Worm (Caenorhabditis elegans) whole organism, L4 larva: Measurements from ENCODE around the gene F12A10.8.

Experiments used
- F10B5.3 ChIP-seq: sonication (generic microtip); optimal IDR thresholded peaks from 2 replicates; lab custom pipeline; 2016; ENCODE audit warnings: mild to moderate bottlenecking, missing genetic modification characterization, missing compliant biosample characterization
- T20F7.1 ChIP-seq: fragments of 200-800 bp; sonication (Bioruptor generic); optimal IDR thresholded peaks from 2 replicates; lab custom pipeline; 2018; ENCODE audit warnings: mild to moderate bottlenecking, missing genetic modification characterization, missing compliant biosample characterization
- T26A8.4 ChIP-seq: fragments of 200-800 bp; sonication (Bioruptor generic); IDR thresholded peaks from 2 replicates; pipeline ENCODE4 v1.3.6; 2022; ENCODE audit warnings: missing genetic modification characterization, missing compliant biosample characterization
- Y5F2A.4 ChIP-seq: fragments of 200-800 bp; sonication (Bioruptor generic); optimal IDR thresholded peaks from 2 replicates; lab custom pipeline; 2018; ENCODE audit warnings: mild to moderate bottlenecking, missing genetic modification characterization, missing compliant biosample characterization
- Y75B8A.6 ChIP-seq: fragments of 200-800 bp; sonication (Bioruptor generic); IDR thresholded peaks from 2 replicates; pipeline ENCODE4 v1.3.6; 2022; ENCODE audit warnings: missing genetic modification reagents, missing genetic modification characterization, missing compliant biosample characterization
- ZK337.2 ChIP-seq: fragments of 200-800 bp; sonication (Bioruptor generic); IDR thresholded peaks from 2 replicates; pipeline ENCODE4 v1.3.6; 2022; ENCODE audit warnings: missing genetic modification reagents, missing genetic modification characterization, missing compliant biosample characterization
- ZK546.5 ChIP-seq, 2 experiments: sonication (generic microtip); optimal IDR thresholded peaks; 2 replicates each; lab custom pipeline; 2017; ENCODE audit warnings: missing biosample characterization in 2 of 2, missing genetic modification characterization in 2 of 2
- aha-1 ChIP-seq: fragments of 150-350 bp; peaks from one replicate; lab custom pipeline; 2014; ENCODE audit warnings: missing biosample characterization, missing genetic modification characterization
- attf-4 ChIP-seq: sonication (generic microtip); optimal IDR thresholded peaks from 3 replicates; lab custom pipeline; 2017; ENCODE audit warnings: missing biosample characterization, missing genetic modification characterization
- ceh-28 ChIP-seq: fragments of 150-350 bp; optimal IDR thresholded peaks from 2 replicates; lab custom pipeline; 2014; ENCODE audit warnings: missing biosample characterization, missing genetic modification reagents, missing genetic modification characterization
- ceh-32 ChIP-seq: sonication (generic microtip); optimal IDR thresholded peaks from 2 replicates; lab custom pipeline; 2016; ENCODE audit warnings: mild to moderate bottlenecking, missing genetic modification characterization, missing compliant biosample characterization; ENCODE audit not compliant: poor library complexity
- ceh-82 ChIP-seq: sonication (generic microtip); optimal IDR thresholded peaks from 2 replicates; lab custom pipeline; 2017; ENCODE audit warnings: missing biosample characterization, missing genetic modification characterization
- ces-1 ChIP-seq: fragments of 150-350 bp; sonication (generic microtip); optimal IDR thresholded peaks from 4 replicates; lab custom pipeline; 2014; ENCODE audit warnings: missing biosample characterization, missing genetic modification reagents, missing genetic modification characterization
- daf-16 ChIP-seq, 3 experiments: sonication (generic microtip); optimal IDR thresholded peaks; 2 replicates each; lab custom pipeline; 2016 to 2017; ENCODE audit warnings: missing genetic modification characterization in 3 of 3, missing genetic modification reagents in 3 of 3, mild to moderate bottlenecking in 2 of 3, missing compliant biosample characterization in 2 of 3, missing biosample characterization in 1 of 3, moderate library complexity in 1 of 3
- daf-8 ChIP-seq: fragments of 200-800 bp; sonication (Bioruptor generic); IDR thresholded peaks from 2 replicates; pipeline ENCODE4 v1.3.6; 2022; ENCODE audit warnings: missing genetic modification characterization, missing compliant biosample characterization
- dpl-1 ChIP-seq: fragments of 150-350 bp; optimal IDR thresholded peaks from 2 replicates; lab custom pipeline; 2014; ENCODE audit warnings: missing biosample characterization, missing genetic modification reagents, missing genetic modification characterization
- dve-1 ChIP-seq: sonication (generic microtip); optimal IDR thresholded peaks from 2 replicates; lab custom pipeline; 2017; ENCODE audit warnings: antibody characterized with exemption, mild to moderate bottlenecking, missing genetic modification characterization, missing compliant biosample characterization; ENCODE audit not compliant: insufficient read depth
- egl-43 ChIP-seq: fragments of 200-800 bp; sonication (Bioruptor generic); IDR thresholded peaks from 2 replicates; pipeline ENCODE4 v1.3.6; 2022; ENCODE audit warnings: missing genetic modification reagents, missing genetic modification characterization, missing compliant biosample characterization
- fos-1 ChIP-seq: fragments of 150-350 bp; optimal IDR thresholded peaks from 2 replicates; lab custom pipeline; 2014; ENCODE audit warnings: missing biosample characterization, missing genetic modification characterization
- hif-1 ChIP-seq, 2 experiments: sonication (generic microtip); optimal IDR thresholded peaks; 2 replicates each; lab custom pipeline; 2016 to 2017; ENCODE audit warnings: missing compliant biosample characterization in 2 of 2, missing genetic modification characterization in 2 of 2, missing genetic modification reagents in 2 of 2, missing genotype in 2 of 2, mild to moderate bottlenecking in 1 of 2
- hlh-30 ChIP-seq: sonication (generic microtip); optimal IDR thresholded peaks from 2 replicates; lab custom pipeline; 2017; ENCODE audit warnings: antibody characterized with exemption, mild to moderate bottlenecking, missing genetic modification characterization, missing compliant biosample characterization; ENCODE audit not compliant: insufficient read depth
- hmg-1.1 ChIP-seq: fragments of 200-800 bp; sonication (Bioruptor generic); IDR thresholded peaks from 2 replicates; pipeline ENCODE4 v1.3.6; 2022; ENCODE audit warnings: missing genetic modification reagents, missing genetic modification characterization, missing compliant biosample characterization
- jun-1 ChIP-seq: fragments of 150-350 bp; optimal IDR thresholded peaks from 2 replicates; lab custom pipeline; 2014; ENCODE audit warnings: missing biosample characterization, missing genetic modification reagents, missing genetic modification characterization
- lin-13 ChIP-seq: fragments of 150-350 bp; optimal IDR thresholded peaks from 2 replicates; lab custom pipeline; 2014; ENCODE audit warnings: missing biosample characterization, missing genetic modification reagents, missing genetic modification characterization
- lin-38 ChIP-seq: fragments of 200-800 bp; sonication (Bioruptor generic); IDR thresholded peaks from 2 replicates; pipeline ENCODE4 v1.3.6; 2022; ENCODE audit warnings: missing genetic modification reagents, missing genetic modification characterization, missing compliant biosample characterization
- lsy-2 ChIP-seq, 2 experiments: fragments of 150-350 bp in 1 of 2; sonication (generic microtip) in 1 of 2; optimal IDR thresholded peaks; 2 replicates each; lab custom pipeline; 2014 to 2017; ENCODE audit warnings: missing biosample characterization in 2 of 2, missing genetic modification characterization in 2 of 2
- madf-9 ChIP-seq: fragments of 200-800 bp; sonication (Bioruptor generic); conservative IDR thresholded peaks from 2 replicates; pipeline ENCODE4 v1.3.6; 2022; ENCODE audit warnings: missing genetic modification reagents, missing genetic modification characterization, missing compliant biosample characterization
- mes-2 ChIP-seq: sonication (generic microtip); optimal IDR thresholded peaks from 2 replicates; lab custom pipeline; 2016; ENCODE audit warnings: missing genotype, mild to moderate bottlenecking, missing genetic modification characterization, missing compliant biosample characterization; ENCODE audit not compliant: poor library complexity, severe bottlenecking
- nhr-102 ChIP-seq: sonication (generic microtip); optimal IDR thresholded peaks from 2 replicates; lab custom pipeline; 2016; ENCODE audit warnings: mild to moderate bottlenecking, missing genetic modification characterization, moderate library complexity, missing compliant biosample characterization
- nhr-76 ChIP-seq: fragments of 150-350 bp; optimal IDR thresholded peaks from 2 replicates; lab custom pipeline; 2014; ENCODE audit warnings: missing biosample characterization, missing genetic modification characterization
- set-16 ChIP-seq: fragments of 200-800 bp; sonication (Bioruptor generic); IDR thresholded peaks from 2 replicates; pipeline ENCODE4 v1.3.6; 2022; ENCODE audit warnings: missing genetic modification reagents, missing genetic modification characterization, missing compliant biosample characterization
- skn-1 ChIP-seq: fragments of 150-350 bp; optimal IDR thresholded peaks from 2 replicates; lab custom pipeline; 2014; ENCODE audit warnings: missing biosample characterization, missing genetic modification characterization
- snpc-1.2 ChIP-seq: fragments of 200-800 bp; sonication (Bioruptor generic); IDR thresholded peaks from 2 replicates; pipeline ENCODE4 v1.3.6; 2022; ENCODE audit warnings: missing genetic modification reagents, missing genetic modification characterization, missing compliant biosample characterization
- spr-3 ChIP-seq: fragments of 200-800 bp; sonication (Bioruptor generic); optimal IDR thresholded peaks from 2 replicates; lab custom pipeline; 2018; ENCODE audit warnings: mild to moderate bottlenecking, missing genetic modification characterization, missing compliant biosample characterization
- tra-1 ChIP-seq: fragments of 200-800 bp; sonication (Bioruptor generic); IDR thresholded peaks from 2 replicates; pipeline ENCODE4 v1.3.6; 2022; ENCODE audit warnings: missing genetic modification reagents, missing genetic modification characterization, missing compliant biosample characterization
- unc-130 ChIP-seq: sonication (generic microtip); optimal IDR thresholded peaks from 2 replicates; lab custom pipeline; 2016; ENCODE audit warnings: missing genetic modification reagents, missing genetic modification characterization, missing compliant biosample characterization
- zip-2 ChIP-seq: fragments of 150-350 bp; optimal IDR thresholded peaks from 2 replicates; lab custom pipeline; 2014; ENCODE audit warnings: missing biosample characterization, missing genetic modification characterization

F12A10.8 gene

ce11 chrII:5500986-5501657, at the start of gene F12A10.8:
Gene F12A10.8, minus strand, starts transcription at chrII:5501064.
- TF ChIP-seq snpc-1.2 (no peak), madf-9 (no peak), mes-2 (tag; lab: Kevin White, UChicago) (no peak), ceh-82 (tag; lab: Kevin White, UChicago) (no peak), T26A8.4 (GFP tag; lab: Robert Waterston, UW) (no peak), aha-1 (tag; lab: Kevin White, UChicago) (peak; percentile 79), ceh-32 (tag; lab: Kevin White, UChicago) (no peak), egl-43 (GFP tag; lab: Robert Waterston, UW) (no peak), spr-3 (GFP tag; lab: Kevin White, UChicago) (no peak), nhr-76 (tag; lab: Kevin White, UChicago) (no peak), fos-1 (tag; lab: Kevin White, UChicago) (no peak), attf-4 (tag; lab: Kevin White, UChicago) (no peak), lsy-2 (tag; optimal IDR thresholded peaks at IDR 0.05; lab: Kevin White, UChicago) (no peak), tra-1 (GFP tag; lab: Robert Waterston, UW) (no peak), ZK337.2 (GFP tag; lab: Robert Waterston, UW) (no peak), ZK546.5 (tag; optimal IDR thresholded peaks at IDR 0.05; lab: Kevin White, UChicago) (no peak), Y75B8A.6 (GFP tag; lab: Robert Waterston, UW) (no peak), daf-8 (no peak), hmg-1.1 (GFP tag; lab: Robert Waterston, UW) (no peak), T20F7.1 (GFP tag; lab: Kevin White, UChicago) (no peak), set-16 (no peak), F10B5.3 (tag; lab: Kevin White, UChicago) (no peak), ces-1 (GFP tag; lab: Kevin White, UChicago) (peak; percentile 35), lin-38 (GFP tag; lab: Robert Waterston, UW) (peak; percentile 64), Y5F2A.4 (no peak), jun-1 (no peak), nhr-102 (tag; lab: Kevin White, UChicago) (no peak), skn-1 (tag; lab: Kevin White, UChicago) (no peak), dpl-1 (GFP tag; lab: Kevin White, UChicago) (peak; percentile 71), hif-1 (tag; optimal IDR thresholded peaks at IDR 0.05; lab: Kevin White, UChicago) (no peak), hlh-30 (tag; lab: Kevin White, UChicago) (peak; percentile 31), unc-130 (GFP tag; lab: Kevin White, UChicago) (no peak), ceh-28 (tag; lab: Kevin White, UChicago) (no peak), zip-2 (no peak)

- no peak for TF ChIP-seq aha-1 (tag; lab: Kevin White, UChicago)
These were observed 48.9 kb upstream of the F12A10.8 start, which contains the start of gene C17C3.6 for ce11 chrII:5549746-5550145. Gene C17C3.6, plus strand, starts transcription at chrII:5550046.

ce11 chrII:5547442-5547894, 46.6 kb upstream of the F12A10.8 start, which contains the start of gene acdh-2:
Gene acdh-2, minus strand, starts transcription at chrII:5547492.
- TF ChIP-seq lin-13 (GFP tag; lab: Kevin White, UChicago): no peak
- TF ChIP-seq daf-16 (GFP tag; optimal IDR thresholded peaks at IDR 0.05; lab: Kevin White, UChicago): no peak
- peak; percentile 2 for TF ChIP-seq daf-16 (tag; optimal IDR thresholded peaks at IDR 0.05; lab: Kevin White, UChicago)
- peak; percentile 7 for TF ChIP-seq dve-1
- TF ChIP-seq, all 104 proteins: peak for 2
